Fruit fly (Drosophila melanogaster) whole organism, embryonic: ENCODE data around the gene Sox21a.

Source experiments
- Ada2b ChIP-seq: fragments of 200-800 bp; sonication (Bioruptor generic); IDR thresholded peaks from 2 replicates; pipeline ENCODE4 v1.3.6; 2022; ENCODE audit warnings: missing biosample characterization, missing genetic modification characterization
- Adf1 ChIP-seq: fragments of 200-800 bp; sonication (Bioruptor generic); IDR thresholded peaks from 2 replicates; pipeline ENCODE4 v1.3.6; 2022; ENCODE audit warnings: missing biosample characterization, missing genetic modification characterization
- CG10321 ChIP-seq: fragments of 200-800 bp; sonication (Bioruptor generic); IDR thresholded peaks from 2 replicates; pipeline ENCODE4 v1.3.6; 2022; ENCODE audit warnings: missing biosample characterization, missing genetic modification characterization
- CG10431 ChIP-seq: fragments of 200-800 bp; sonication (Bioruptor generic); optimal IDR thresholded peaks from 3 replicates; lab custom pipeline; 2018; ENCODE audit warnings: missing biosample characterization, mild to moderate bottlenecking, missing genetic modification characterization
- CG10565 ChIP-seq: fragments of 200-800 bp; sonication (Bioruptor generic); optimal IDR thresholded peaks from 3 replicates; lab custom pipeline; 2016; ENCODE audit warnings: missing biosample characterization, mild to moderate bottlenecking, missing genetic modification characterization
- CG12071 ChIP-seq: fragments of 200-800 bp; sonication (Bioruptor generic); optimal IDR thresholded peaks from 3 replicates; lab custom pipeline; 2018; ENCODE audit warnings: missing biosample characterization, mild to moderate bottlenecking, missing genetic modification characterization
- CG12391 ChIP-seq: fragments of 200-800 bp; sonication (Bioruptor generic); optimal IDR thresholded peaks from 3 replicates; lab custom pipeline; 2018; ENCODE audit warnings: missing biosample characterization, mild to moderate bottlenecking, missing genetic modification characterization, moderate library complexity
- CG16779 ChIP-seq: fragments of 200-800 bp; sonication (Bioruptor generic); IDR thresholded peaks from 2 replicates; pipeline ENCODE4 v1.3.6; 2022; ENCODE audit warnings: missing biosample characterization, missing genetic modification characterization
- CG16813 ChIP-seq: fragments of 200-800 bp; sonication (Bioruptor generic); IDR thresholded peaks from 3 replicates; pipeline ENCODE4 v1.3.6; 2022; ENCODE audit warnings: missing biosample characterization, missing genetic modification characterization; ENCODE audit not compliant: partially characterized antibody
- CG18262 ChIP-seq: fragments of 200-800 bp; optimal IDR thresholded peaks from 3 replicates; lab custom pipeline; 2019; ENCODE audit warnings: missing biosample characterization, mild to moderate bottlenecking, missing genetic modification characterization, moderate library complexity
- CG1832 ChIP-seq: fragments of 200-800 bp; sonication (Bioruptor generic); optimal IDR thresholded peaks from 2 replicates; lab custom pipeline; 2017; ENCODE audit warnings: missing biosample characterization, mild to moderate bottlenecking, missing genetic modification characterization, inconsistent platforms
- CG33557 ChIP-seq: fragments of 200-800 bp; sonication (Bioruptor generic); optimal IDR thresholded peaks from 2 replicates; lab custom pipeline; 2019; ENCODE audit warnings: missing biosample characterization, mild to moderate bottlenecking, missing genetic modification characterization, moderate library complexity
- CG5953 ChIP-seq: fragments of 200-800 bp; sonication (Bioruptor generic); IDR thresholded peaks from 2 replicates; pipeline ENCODE4 v1.3.6; 2022; ENCODE audit warnings: missing biosample characterization, missing genetic modification characterization
- CG7928 ChIP-seq: fragments of 200-800 bp; sonication (Bioruptor generic); optimal IDR thresholded peaks from 2 replicates; lab custom pipeline; 2017; ENCODE audit warnings: missing biosample characterization, mild to moderate bottlenecking, missing genetic modification characterization
- CG9437 ChIP-seq: fragments of 200-800 bp; sonication (Bioruptor generic); optimal IDR thresholded peaks from 2 replicates; lab custom pipeline; 2018; ENCODE audit warnings: missing biosample characterization, mild to moderate bottlenecking, missing genetic modification characterization
- CG9876 ChIP-seq: fragments of 200-800 bp; sonication (Bioruptor generic); optimal IDR thresholded peaks from 2 replicates; lab custom pipeline; 2016; ENCODE audit warnings: missing biosample characterization, missing genetic modification characterization
- Camta ChIP-seq: fragments of 200-800 bp; sonication (Bioruptor generic); optimal IDR thresholded peaks from 2 replicates; lab custom pipeline; 2016; ENCODE audit warnings: missing biosample characterization, missing genetic modification characterization
- CrebB ChIP-seq: fragments of 200-800 bp; sonication (Bioruptor generic); optimal IDR thresholded peaks from 3 replicates; lab custom pipeline; 2018; ENCODE audit warnings: missing biosample characterization, mild to moderate bottlenecking, missing genetic modification characterization
- E2f1 ChIP-seq: fragments of 200-800 bp; sonication (Bioruptor generic); IDR thresholded peaks from 2 replicates; pipeline ENCODE4 v1.3.6; 2022; ENCODE audit warnings: missing biosample characterization, missing genetic modification characterization
- Hr51 ChIP-seq, 2 experiments: fragments of 200-800 bp; sonication (Bioruptor generic); optimal IDR thresholded peaks; 2 replicates in 1 of 2; 3 replicates in 1 of 2; lab custom pipeline; 2016 to 2018; ENCODE audit warnings: missing biosample characterization in 2 of 2, missing genetic modification characterization in 2 of 2, mild to moderate bottlenecking in 1 of 2, moderate library complexity in 1 of 2
- Med ChIP-seq: fragments of 200-800 bp; sonication (Bioruptor generic); peaks from one replicate; lab custom pipeline; 2016; ENCODE audit warnings: missing biosample characterization, missing genetic modification characterization, mild to moderate bottlenecking, inconsistent platforms, moderate library complexity
- Nf-YB ChIP-seq: fragments of 200-800 bp; sonication (Bioruptor generic); optimal IDR thresholded peaks from 3 replicates; lab custom pipeline; 2019; ENCODE audit warnings: missing biosample characterization, mild to moderate bottlenecking, missing genetic modification characterization, moderate library complexity
- Nf-YC ChIP-seq: fragments of 200-800 bp; optimal IDR thresholded peaks from 3 replicates; lab custom pipeline; 2019; ENCODE audit warnings: missing biosample characterization, mild to moderate bottlenecking, missing genetic modification characterization, moderate library complexity
- abd-A ChIP-seq: fragments of 200-800 bp; sonication (Bioruptor generic); optimal IDR thresholded peaks from 3 replicates; lab custom pipeline; 2019; ENCODE audit warnings: missing biosample characterization, mild to moderate bottlenecking, missing genetic modification characterization, moderate library complexity
- amos ChIP-seq: fragments of 200-800 bp; sonication (Bioruptor generic); IDR thresholded peaks from 2 replicates; pipeline ENCODE4 v1.3.6; 2022; ENCODE audit warnings: missing biosample characterization, missing genetic modification characterization; ENCODE audit not compliant: partially characterized antibody
- bcd ChIP-seq: fragments of 200-800 bp; sonication (Bioruptor generic); optimal IDR thresholded peaks from 2 replicates; lab custom pipeline; 2017; ENCODE audit warnings: missing biosample characterization, mild to moderate bottlenecking, missing genetic modification characterization
- cg ChIP-seq: fragments of 200-800 bp; sonication (Bioruptor generic); optimal IDR thresholded peaks from 3 replicates; lab custom pipeline; 2019; ENCODE audit warnings: missing biosample characterization, mild to moderate bottlenecking, missing genetic modification characterization, moderate library complexity
- chinmo ChIP-seq: fragments of 200-800 bp; sonication (Bioruptor generic); IDR thresholded peaks from 4 replicates; pipeline ENCODE4 v1.3.6; 2022; ENCODE audit warnings: missing biosample characterization, missing genetic modification characterization; ENCODE audit not compliant: partially characterized antibody
- crol ChIP-seq: fragments of 200-800 bp; sonication (Bioruptor generic); IDR thresholded peaks from 2 replicates; pipeline ENCODE4 v1.3.6; 2022; ENCODE audit warnings: missing biosample characterization, missing genetic modification characterization
- dmrt11E ChIP-seq: fragments of 200-800 bp; sonication (Bioruptor generic); optimal IDR thresholded peaks from 3 replicates; lab custom pipeline; 2018; ENCODE audit warnings: missing biosample characterization, mild to moderate bottlenecking, missing genetic modification characterization, moderate library complexity
- dysf ChIP-seq: fragments of 200-800 bp; sonication (Bioruptor generic); IDR thresholded peaks from 3 replicates; pipeline ENCODE4 v1.3.6; 2022; ENCODE audit warnings: missing biosample characterization, missing genetic modification characterization
- ewg ChIP-seq: fragments of 200-800 bp; sonication (Bioruptor generic); optimal IDR thresholded peaks from 3 replicates; lab custom pipeline; 2017; ENCODE audit warnings: mild to moderate bottlenecking, missing biosample characterization, missing genetic modification reagents, missing genetic modification characterization
- gsb-n ChIP-seq: fragments of 200-800 bp; sonication (Bioruptor generic); optimal IDR thresholded peaks from 3 replicates; lab custom pipeline; 2018; ENCODE audit warnings: missing biosample characterization, mild to moderate bottlenecking, missing genetic modification characterization
- lola ChIP-seq, 3 experiments: fragments of >200 bp in 2 of 3; fragments of 200-800 bp in 1 of 3; sonication (Bioruptor generic) in 1 of 3; optimal IDR thresholded peaks; 2 replicates each; lab custom pipeline; 2017 to 2019; ENCODE audit warnings: missing biosample characterization in 3 of 3, missing genetic modification characterization in 3 of 3, mild to moderate bottlenecking in 1 of 3, moderate library complexity in 1 of 3
- luna ChIP-seq: fragments of 200-800 bp; sonication (Bioruptor generic); optimal IDR thresholded peaks from 2 replicates; lab custom pipeline; 2016; ENCODE audit warnings: missing biosample characterization, missing genetic modification characterization
- peb ChIP-seq: fragments of 200-800 bp; sonication (Bioruptor generic); IDR thresholded peaks from 2 replicates; pipeline ENCODE4 v1.3.6; 2022; ENCODE audit warnings: missing biosample characterization, missing genetic modification characterization
- seq ChIP-seq: fragments of 200-800 bp; sonication (Bioruptor generic); IDR thresholded peaks from 2 replicates; pipeline ENCODE4 v1.3.6; 2022; ENCODE audit warnings: missing biosample characterization, missing genetic modification characterization
- sim ChIP-seq: fragments of 200-800 bp; sonication (Bioruptor generic); IDR thresholded peaks from 2 replicates; pipeline ENCODE4 v1.3.6; 2022; ENCODE audit warnings: missing biosample characterization, missing genetic modification characterization
- tna ChIP-seq: fragments of 200-800 bp; sonication (Bioruptor generic); IDR thresholded peaks from 2 replicates; pipeline ENCODE4 v1.3.6; 2022; ENCODE audit warnings: missing biosample characterization, missing genetic modification characterization; ENCODE audit not compliant: partially characterized antibody
- trh ChIP-seq: fragments of 200-800 bp; sonication (Bioruptor generic); optimal IDR thresholded peaks from 2 replicates; lab custom pipeline; 2016; ENCODE audit warnings: missing biosample characterization, missing genetic modification characterization
- unc-4 ChIP-seq: fragments of 200-800 bp; sonication (Bioruptor generic); IDR thresholded peaks from 2 replicates; pipeline ENCODE4 v1.3.6; 2022; ENCODE audit warnings: missing biosample characterization, missing genetic modification characterization; ENCODE audit not compliant: partially characterized antibody
- zfh1 ChIP-seq: fragments of 200-800 bp; sonication (Bioruptor generic); IDR thresholded peaks from 3 replicates; pipeline ENCODE4 v1.3.6; 2022; ENCODE audit warnings: missing biosample characterization, missing genetic modification characterization

The Sox21a gene

dm6 chr3L:14109831-14110230 lies 1.9 kb upstream of the Sox21a start:
- no peak for TF ChIP-seq CG18262 (tag; lab: Kevin White, UChicago)
- TF ChIP-seq CG1832 (GFP tag; lab: Kevin White, UChicago): peak; percentile 26
- 0 out of 2 replicates have a peak, but pooled peaks have one; percentile 13 for TF ChIP-seq unc-4 (GFP tag; lab: Robert Waterston, UW)
- no peak for TF ChIP-seq E2f1
- TF ChIP-seq amos (GFP tag; lab: Robert Waterston, UW): no peak
- no peak for TF ChIP-seq CG5953
- 0 out of 2 replicates have a peak, but pooled peaks have one; percentile 21 for TF ChIP-seq CG16779 (GFP tag; lab: Robert Waterston, UW)
- peak; percentile 53 for TF ChIP-seq CG12071 (GFP tag; lab: Kevin White, UChicago)
- TF ChIP-seq gsb-n: no peak
- no peak for TF ChIP-seq dmrt11E
- TF ChIP-seq Hr51 (GFP tag; optimal IDR thresholded peaks at IDR 0.05; lab: Kevin White, UChicago): no peak
- no peak for TF ChIP-seq CG16813 (GFP tag; lab: Robert Waterston, UW)
- TF ChIP-seq bcd: no peak
- TF ChIP-seq luna (GFP tag; lab: Kevin White, UChicago): no peak
- TF ChIP-seq zfh1 (GFP tag; lab: Robert Waterston, UW): no peak
- no peak for TF ChIP-seq Ada2b (GFP tag; lab: Robert Waterston, UW)
- TF ChIP-seq Med (GFP tag; lab: Kevin White, UChicago): peak; percentile 28
- TF ChIP-seq trh (GFP tag; lab: Kevin White, UChicago): no peak
- TF ChIP-seq Nf-YB: peak; percentile 90
- TF ChIP-seq CG10565 (GFP tag; lab: Kevin White, UChicago): no peak
- 0 out of 4 replicates have a peak, but pooled peaks have one; percentile 45 for TF ChIP-seq chinmo (GFP tag; lab: Robert Waterston, UW)
- peak; percentile 96 for TF ChIP-seq abd-A
- no peak for TF ChIP-seq CG9437 (GFP tag; lab: Kevin White, UChicago)
- no peak for TF ChIP-seq CrebB (tag; lab: Kevin White, UChicago)
- TF ChIP-seq ewg (GFP tag; lab: Kevin White, UChicago): peak; percentile 94
- TF ChIP-seq peb (GFP tag; lab: Robert Waterston, UW): no peak
- peak; percentile 8; the same call in 1 of the 2 replicates for TF ChIP-seq CG10321 (GFP tag; lab: Robert Waterston, UW)
- no peak for TF ChIP-seq CG10431 (GFP tag; lab: Kevin White, UChicago)
- TF ChIP-seq Nf-YC (tag; lab: Kevin White, UChicago): peak; percentile 96
- no peak for TF ChIP-seq sim (GFP tag; lab: Robert Waterston, UW)
- peak; percentile 79; the same call in 1 of the 2 replicates for TF ChIP-seq seq (GFP tag; lab: Robert Waterston, UW)
- no peak for TF ChIP-seq CG9876
- peak; percentile 58; the same call in 1 of the 2 replicates for TF ChIP-seq Adf1 (GFP tag; lab: Robert Waterston, UW)
- no peak for TF ChIP-seq CG12391 (tag; lab: Kevin White, UChicago)
- peak; percentile 46 for TF ChIP-seq cg (GFP tag; lab: Kevin White, UChicago)
- no peak for TF ChIP-seq CG33557 (GFP tag; lab: Kevin White, UChicago)
- TF ChIP-seq tna: no peak
- no peak for TF ChIP-seq CG7928 (GFP tag; lab: Kevin White, UChicago)
- TF ChIP-seq Camta (GFP tag; lab: Kevin White, UChicago): no peak
- TF ChIP-seq crol (GFP tag; lab: Robert Waterston, UW): peak; percentile 97
- TF ChIP-seq dysf (GFP tag; lab: Robert Waterston, UW): 0 out of 3 replicates have a peak, but pooled peaks have one; percentile 30
- no peak for TF ChIP-seq lola (GFP tag; optimal IDR thresholded peaks at IDR 0.05; lab: Kevin White, UChicago)
